Worm (Caenorhabditis elegans) whole organism, L1 larva: ENCODE results near the gene Y41G9A.5.

Source experiments
- elt-2 ChIP-seq: sonication (generic microtip); optimal IDR thresholded peaks from 2 replicates; lab custom pipeline; 2016; ENCODE audit warnings: missing genetic modification characterization, mild to moderate bottlenecking, inconsistent platforms, missing compliant biosample characterization, missing genetic modification reagents
- nhr-12 ChIP-seq: sonication (generic microtip); optimal IDR thresholded peaks from 2 replicates; lab custom pipeline; 2017; ENCODE audit warnings: missing biosample characterization, missing genetic modification characterization

ce11 chrX:2942327-2942726 is 4.1 kb upstream of the Y41G9A.5 start:
- TF ChIP-seq elt-2 (tag; lab: Kevin White, UChicago) = no peak
- no peak for TF ChIP-seq nhr-12 (tag; lab: Kevin White, UChicago)
